Fruit fly (Drosophila melanogaster): Measurements from ENCODE around the gene CG13895.

Gene CG13895

dm6 chr3L:699368-700150 is 8.4 kb downstream of the CG13895 start (continued):
- TF ChIP-seq Sry-β (GFP tag; optimal IDR thresholded peaks at IDR 0.05) (peak; percentile 99), Jarid2 (GFP tag; optimal IDR thresholded peaks at IDR 0.05) (no peak), CG6765 (GFP tag; optimal IDR thresholded peaks at IDR 0.05) (no peak), CG12236 (GFP tag; optimal IDR thresholded peaks at IDR 0.05) (no peak), disco-r (GFP tag; optimal IDR thresholded peaks at IDR 0.05) (no peak), CG31441 (GFP tag; IDR thresholded peaks at IDR 0.05) (0 out of 2 replicates have a peak, but pooled peaks have one; percentile 45), bowl (GFP tag; IDR thresholded peaks at IDR 0.05) (no peak), Opbp (GFP tag; IDR thresholded peaks at IDR 0.05; ENCODE audit: partially characterized antibody) (no peak), CG5245 (GFP tag; optimal IDR thresholded peaks at IDR 0.05) (no peak), MTF-1 (GFP tag; optimal IDR thresholded peaks at IDR 0.05; ENCODE audit: borderline replicate concordance) (no peak), B-H2 (GFP tag; optimal IDR thresholded peaks at IDR 0.05) (no peak), B-H1 (GFP tag; IDR thresholded peaks at IDR 0.05) (no peak), Dbx (GFP tag; IDR thresholded peaks at IDR 0.05) (no peak), CG6791 (GFP tag; IDR thresholded peaks at IDR 0.05; ENCODE audit: partially characterized antibody) (peak; percentile 89), tio (GFP tag; optimal IDR thresholded peaks at IDR 0.05) (peak; percentile 61), CG10462 (GFP tag; optimal IDR thresholded peaks at IDR 0.05) (no peak), ham (GFP tag; IDR thresholded peaks at IDR 0.05) (no peak), lov (optimal IDR thresholded peaks at IDR 0.05) (no peak), lov (GFP tag; IDR thresholded peaks at IDR 0.05) (0 out of 3 replicates have a peak, but pooled peaks have one; percentile 49), HmgD (GFP tag; optimal IDR thresholded peaks at IDR 0.05) (no peak), CG1603 (tag; optimal IDR thresholded peaks at IDR 0.05) (peak; percentile 22), seq (GFP tag; IDR thresholded peaks at IDR 0.05) (no peak), CG12071 (GFP tag; optimal IDR thresholded peaks at IDR 0.05) (no peak), CG34376 (GFP tag; optimal IDR thresholded peaks at IDR 0.05) (no peak), TFAM (GFP tag; optimal IDR thresholded peaks at IDR 0.05) (no peak), CG17361 (GFP tag; IDR thresholded peaks at IDR 0.05) (no peak), Oli (tag; optimal IDR thresholded peaks at IDR 0.05) (peak; percentile 46), gro (GFP tag; optimal IDR thresholded peaks at IDR 0.05) (no peak), ewg (GFP tag; optimal IDR thresholded peaks at IDR 0.05) (no peak), slbo (GFP tag; IDR thresholded peaks at IDR 0.05) (no peak), MBD-R2 (GFP tag; IDR thresholded peaks at IDR 0.05) (no peak), Ssrp (tag; optimal IDR thresholded peaks at IDR 0.05) (peak; percentile 48), Bdp1 (GFP tag; optimal IDR thresholded peaks at IDR 0.05) (peak; percentile 1), stwl (tag; optimal IDR thresholded peaks at IDR 0.05) (no peak), CG3847 (GFP tag; IDR thresholded peaks at IDR 0.05) (no peak), CG1529 (GFP tag; optimal IDR thresholded peaks at IDR 0.05) (no peak), NC2β (GFP tag; optimal IDR thresholded peaks at IDR 0.05) (no peak), sna (GFP tag; IDR thresholded peaks at IDR 0.05; ENCODE audit: partially characterized antibody) (no peak), tap (tag; optimal IDR thresholded peaks at IDR 0.05) (no peak), bcd (GFP tag; optimal IDR thresholded peaks at IDR 0.05) (peak; percentile 48), unpg (GFP tag; optimal IDR thresholded peaks at IDR 0.05) (peak; percentile 38), amos (GFP tag; IDR thresholded peaks at IDR 0.05; ENCODE audit: partially characterized antibody) (no peak), CG8388 (GFP tag; optimal IDR thresholded peaks at IDR 0.05) (peak; percentile 43), Dip3 (GFP tag; optimal IDR thresholded peaks at IDR 0.05) (no peak), CG10565 (GFP tag; optimal IDR thresholded peaks at IDR 0.05) (no peak), Nf-YB (GFP tag; optimal IDR thresholded peaks at IDR 0.05) (peak; percentile 0), rib (GFP tag; IDR thresholded peaks at IDR 0.05) (no peak), CG12299 (tag; optimal IDR thresholded peaks at IDR 0.05) (no peak), CG8290 (GFP tag; optimal IDR thresholded peaks at IDR 0.05) (peak; percentile 100), CG8290 (tag; optimal IDR thresholded peaks at IDR 0.05) (peak; percentile 69 to 88)

Measured in whole organism, embryonic.